Worm (Caenorhabditis elegans) whole organism, L1 larva: ENCODE data around the gene K08D8.12.

Source experiments
- C04F5.9 ChIP-seq: sonication (generic microtip); optimal IDR thresholded peaks from 2 replicates; lab custom pipeline; 2016; ENCODE audit warnings: missing genetic modification characterization, missing compliant biosample characterization
- alr-1 ChIP-seq: fragments of 200-800 bp; sonication (Bioruptor generic); optimal IDR thresholded peaks from 2 replicates; lab custom pipeline; 2018; ENCODE audit warnings: borderline replicate concordance, mild to moderate bottlenecking, missing genetic modification characterization, missing compliant biosample characterization
- ceh-82 ChIP-seq, 3 experiments: fragments of 150-350 bp in 1 of 3; sonication (generic microtip) in 2 of 3; optimal IDR thresholded peaks; 2 replicates each; lab custom pipeline; 2014 to 2017; ENCODE audit warnings: missing biosample characterization in 3 of 3, missing genetic modification characterization in 3 of 3
- ces-1 ChIP-seq: fragments of 150-350 bp; optimal IDR thresholded peaks from 2 replicates; lab custom pipeline; 2014; ENCODE audit warnings: missing biosample characterization, missing genetic modification reagents, missing genetic modification characterization
- dpl-1 ChIP-seq, 3 experiments: fragments of 150-350 bp in 2 of 3; sonication (generic microtip) in 1 of 3; optimal IDR thresholded peaks; 2 replicates each; lab custom pipeline; 2014 to 2017; ENCODE audit warnings: missing biosample characterization in 3 of 3, missing genetic modification characterization in 3 of 3, missing genetic modification reagents in 3 of 3
- dsc-1 ChIP-seq: sonication (generic microtip); optimal IDR thresholded peaks from 2 replicates; lab custom pipeline; 2016; ENCODE audit warnings: mild to moderate bottlenecking, missing genetic modification characterization, missing compliant biosample characterization
- efl-1 ChIP-seq, 4 experiments: fragments of 150-350 bp; optimal IDR thresholded peaks in 3 of 4; peaks in 1 of 4; 1 replicate in 1 of 4; 2 replicates in 3 of 4; lab custom pipeline; 2014; ENCODE audit warnings: missing biosample characterization in 2 of 4, missing genetic modification characterization in 2 of 4, missing genetic modification reagents in 2 of 4
- egl-27 ChIP-seq, 2 experiments: fragments of 150-350 bp in 1 of 2; sonication (generic microtip); optimal IDR thresholded peaks; 3 replicates each; lab custom pipeline; 2017 to 2018; ENCODE audit warnings: missing biosample characterization in 2 of 2, missing genetic modification characterization in 2 of 2, missing genetic modification reagents in 2 of 2
- elt-2 ChIP-seq: sonication (generic microtip); optimal IDR thresholded peaks from 2 replicates; lab custom pipeline; 2016; ENCODE audit warnings: missing genetic modification characterization, mild to moderate bottlenecking, inconsistent platforms, missing compliant biosample characterization, missing genetic modification reagents
- elt-3 ChIP-seq, 6 experiments: fragments of 150-350 bp in 1 of 6; sonication (generic microtip); optimal IDR thresholded peaks; 2 replicates each; lab custom pipeline; 2017 to 2018; ENCODE audit warnings: missing biosample characterization in 6 of 6, missing genetic modification characterization in 6 of 6, inconsistent platforms in 1 of 6
- fkh-4 ChIP-seq: sonication (generic microtip); optimal IDR thresholded peaks from 2 replicates; lab custom pipeline; 2016; ENCODE audit warnings: missing compliant biosample characterization, missing genetic modification characterization, borderline replicate concordance
- fkh-8 ChIP-seq: sonication (generic microtip); optimal IDR thresholded peaks from 2 replicates; lab custom pipeline; 2016; ENCODE audit warnings: mild to moderate bottlenecking, missing genetic modification characterization, missing compliant biosample characterization
- lin-35 ChIP-seq, 2 experiments: fragments of 150-350 bp; optimal IDR thresholded peaks; 2 replicates each; lab custom pipeline; 2014; ENCODE audit warnings: missing biosample characterization in 2 of 2, missing genetic modification characterization in 2 of 2, missing genetic modification reagents in 2 of 2
- nhr-20 ChIP-seq: sonication (generic microtip); optimal IDR thresholded peaks from 2 replicates; lab custom pipeline; 2016; ENCODE audit warnings: mild to moderate bottlenecking, missing genetic modification characterization, missing compliant biosample characterization
- nhr-28 ChIP-seq: fragments of 150-350 bp; optimal IDR thresholded peaks from 2 replicates; lab custom pipeline; 2014; ENCODE audit warnings: missing biosample characterization, missing genetic modification characterization
- nhr-76 ChIP-seq: sonication (generic microtip); optimal IDR thresholded peaks from 2 replicates; lab custom pipeline; 2017; ENCODE audit warnings: missing biosample characterization, missing genetic modification characterization
- skn-1 ChIP-seq: fragments of 150-350 bp; optimal IDR thresholded peaks from 2 replicates; lab custom pipeline; 2014; ENCODE audit warnings: missing biosample characterization, missing genetic modification characterization
- snpc-4 ChIP-seq: fragments of 150-350 bp; optimal IDR thresholded peaks from 2 replicates; lab custom pipeline; 2014; ENCODE audit warnings: missing biosample characterization, missing genetic modification characterization
- sptf-1 ChIP-seq: fragments of 150-350 bp; optimal IDR thresholded peaks from 2 replicates; lab custom pipeline; 2014; ENCODE audit warnings: missing biosample characterization, missing genetic modification characterization
- sup-37 ChIP-seq: fragments of 200-800 bp; sonication (Bioruptor generic); optimal IDR thresholded peaks from 2 replicates; lab custom pipeline; 2018; ENCODE audit warnings: mild to moderate bottlenecking, missing genetic modification characterization, missing compliant biosample characterization
- tbx-2 ChIP-seq: sonication (generic microtip); optimal IDR thresholded peaks from 2 replicates; lab custom pipeline; 2016; ENCODE audit warnings: missing genetic modification characterization, missing compliant biosample characterization
- unc-130 ChIP-seq: fragments of 150-350 bp; optimal IDR thresholded peaks from 2 replicates; lab custom pipeline; 2017; ENCODE audit warnings: missing biosample characterization, missing genetic modification characterization, inconsistent platforms
- unc-30 ChIP-seq: sonication (generic microtip); optimal IDR thresholded peaks from 2 replicates; lab custom pipeline; 2017; ENCODE audit warnings: missing biosample characterization, missing genetic modification characterization
- xbp-1 ChIP-seq: sonication (generic microtip); optimal IDR thresholded peaks from 2 replicates; lab custom pipeline; 2016; ENCODE audit warnings: missing genetic modification characterization, missing compliant biosample characterization
- zag-1 ChIP-seq: fragments of 150-350 bp; optimal IDR thresholded peaks from 2 replicates; lab custom pipeline; 2014; ENCODE audit warnings: missing biosample characterization, missing genetic modification characterization

The K08D8.12 gene

ce11 chrIV:12898823-12899222, 5.6 kb downstream of the K08D8.12 start:
- TF ChIP-seq elt-2 (tag; lab: Kevin White, UChicago) (peak; percentile 4), efl-1 (optimal IDR thresholded peaks at IDR 0.05; lab: Kevin White, UChicago) (no peak), efl-1 (GFP tag; optimal IDR thresholded peaks at IDR 0.05 in 1 of 2; lab: Kevin White, UChicago) (peak in 1 of 2 experiments; percentile 81), fkh-8 (tag; lab: Kevin White, UChicago) (no peak)
- TF ChIP-seq, all 84 proteins: peak for 2

DNA sequence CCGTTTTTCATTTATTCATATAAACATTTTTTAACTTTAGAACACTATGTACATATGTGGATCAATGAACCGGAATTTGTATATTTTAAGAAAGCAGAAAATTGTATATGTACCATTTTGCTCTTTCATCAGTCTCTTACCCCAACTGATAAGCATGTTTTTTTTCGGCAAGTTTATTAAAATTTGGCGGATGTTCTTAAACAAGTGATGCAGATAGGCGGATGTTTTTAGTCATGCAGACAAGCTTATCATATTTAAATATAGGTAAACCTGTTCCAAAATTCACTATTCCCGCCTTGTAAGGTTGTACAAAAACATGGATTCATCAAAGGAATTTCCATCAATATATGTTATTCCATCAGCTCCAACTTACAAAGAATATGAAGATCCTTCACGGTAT, 6.1 kb downstream of the K08D8.12 start, which contains the start of gene K08D8.9:
TSS of gene K08D8.9 (plus strand) at position 301 of the 400 bp plus-strand sequence.
- TF ChIP-seq elt-3 (tag; optimal IDR thresholded peaks at IDR 0.05; lab: Kevin White, UChicago) (no peak), snpc-4 (tag; lab: Kevin White, UChicago) (no peak), dsc-1 (tag; lab: Kevin White, UChicago) (no peak), sup-37 (GFP tag; lab: Kevin White, UChicago) (no peak), nhr-28 (tag; lab: Kevin White, UChicago) (no peak), C04F5.9 (no peak), ceh-82 (tag; optimal IDR thresholded peaks at IDR 0.05; lab: Kevin White, UChicago) (no peak), skn-1 (tag; lab: Kevin White, UChicago) (no peak), dpl-1 (GFP tag; optimal IDR thresholded peaks at IDR 0.05; lab: Kevin White, UChicago) (no peak), tbx-2 (tag; lab: Kevin White, UChicago) (no peak)

ce11 chrIV:12900267-12900666, 7.0 kb downstream of the K08D8.12 start, which contains the start of gene K08D8.10:
TSS of gene K08D8.10 (plus strand) at chrIV:12900567.
- TF ChIP-seq unc-130 (tag; lab: Kevin White, UChicago) (no peak), fkh-4 (tag; lab: Kevin White, UChicago) (no peak), dsc-1 (tag; lab: Kevin White, UChicago) (no peak)
- TF ChIP-seq, all 84 proteins: peak for 0

- TF ChIP-seq nhr-76 (tag; lab: Kevin White, UChicago): no peak
- TF ChIP-seq elt-2 (tag; lab: Kevin White, UChicago): peak; percentile 83
- peak in 1 of 2 experiments; percentile 15 for TF ChIP-seq lin-35 (GFP tag; optimal IDR thresholded peaks at IDR 0.05; lab: Kevin White, UChicago)
Measured at ce11 chrIV:12901602-12902001, 8.3 kb downstream of the K08D8.12 start.

ce11 chrIV:12902430-12903110, 9.3 kb downstream of the K08D8.12 start, which contains the start of gene K08D8.2:
TSS of gene K08D8.2 (plus strand) at chrIV:12903060.
- TF ChIP-seq ces-1 (GFP tag; lab: Kevin White, UChicago) (no peak), sptf-1 (tag; lab: Kevin White, UChicago) (no peak), elt-2 (tag; lab: Kevin White, UChicago) (peak; percentile 49), nhr-28 (tag; lab: Kevin White, UChicago) (no peak)

DNA sequence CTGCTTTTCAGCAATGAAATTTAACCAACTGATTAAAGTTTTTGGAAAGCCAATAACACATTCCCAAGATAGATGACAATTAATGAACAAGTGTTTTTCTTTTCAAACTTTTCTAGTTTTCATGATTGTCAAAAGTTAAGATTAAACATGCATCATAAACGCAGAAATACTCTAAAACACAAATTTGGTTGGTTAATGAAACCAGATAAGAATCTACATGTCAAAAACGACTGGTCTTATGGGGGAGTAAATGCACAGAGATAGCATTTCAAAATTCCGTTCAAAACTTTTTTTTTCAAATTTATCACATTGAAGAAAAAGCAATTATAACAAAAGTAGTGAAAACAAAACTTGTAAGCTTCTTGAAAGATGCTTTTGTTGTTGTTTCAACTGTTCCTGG, 10.4 kb downstream of the K08D8.12 start:
- TF ChIP-seq egl-27 (tag; optimal IDR thresholded peaks at IDR 0.05; lab: Kevin White, UChicago) (no peak), zag-1 (tag; lab: Kevin White, UChicago) (no peak)

ce11 chrIV:12906529-12906928, 13.3 kb downstream of the K08D8.12 start, which contains the start of gene K08D8.3:
TSS of gene K08D8.3 (minus strand) at chrIV:12906659.
- TF ChIP-seq unc-30 (no peak), alr-1 (tag; lab: Kevin White, UChicago) (no peak), elt-2 (tag; lab: Kevin White, UChicago) (peak; percentile 86), ceh-82 (tag; optimal IDR thresholded peaks at IDR 0.05; lab: Kevin White, UChicago) (no peak), lin-35 (GFP tag; optimal IDR thresholded peaks at IDR 0.05; lab: Kevin White, UChicago) (peak in 1 of 2 experiments; percentile 16), xbp-1 (tag; lab: Kevin White, UChicago) (no peak), nhr-20 (peak; percentile 11)
